Worm (Caenorhabditis elegans): ENCODE measurements around the gene C32H11.3.
A peak's percentile ranks its signal among the peaks of the same experiment; 100 is the strongest.

The C32H11.3 gene

ce11 chrIV:12957730-12958129 lies 39.4 kb downstream of the C32H11.3 start, which contains the start of gene F55G11.6:
Gene F55G11.6 (plus strand): TSS chrIV:12958030.
- TF ChIP-seq ceh-19 (GFP tag; optimal IDR thresholded peaks at IDR 0.05) (no peak), hlh-30 (tag; optimal IDR thresholded peaks at IDR 0.05; ENCODE audit: insufficient read depth) (no peak), fkh-10 (GFP tag; optimal IDR thresholded peaks at IDR 0.05) (no peak), F13H6.1 (tag; optimal IDR thresholded peaks at IDR 0.05) (no peak), ceh-31 (tag; optimal IDR thresholded peaks at IDR 0.05) (no peak), dve-1 (tag; optimal IDR thresholded peaks at IDR 0.05) (no peak), elt-2 (tag; optimal IDR thresholded peaks at IDR 0.05) (no peak), tbx-7 (tag; optimal IDR thresholded peaks at IDR 0.05) (no peak)

ce11 chrIV:12960136-12960535 lies 41.8 kb downstream of the C32H11.3 start, which contains the start of gene F55G11.7:
Gene F55G11.7 (plus strand): TSS chrIV:12960436.
- TF ChIP-seq hlh-6 (tag; optimal IDR thresholded peaks at IDR 0.05) (no peak), unc-55 (GFP tag; optimal IDR thresholded peaks at IDR 0.05) (no peak), T23F11.4 (GFP tag; optimal IDR thresholded peaks at IDR 0.05) (no peak), pqm-1 (tag; optimal IDR thresholded peaks at IDR 0.05) (no peak), ceh-48 (tag; optimal IDR thresholded peaks at IDR 0.05) (no peak), hlh-13 (GFP tag; optimal IDR thresholded peaks at IDR 0.05) (no peak), npax-4 (tag; optimal IDR thresholded peaks at IDR 0.05) (no peak), ceh-9 (tag; optimal IDR thresholded peaks at IDR 0.05) (no peak)

ce11 chrIV:12962564-12962963 lies 44.2 kb downstream of the C32H11.3 start, which contains the start of gene F55G11.8:
Gene F55G11.8 (plus strand): TSS chrIV:12962808.
- TF ChIP-seq hlh-8 (tag; optimal IDR thresholded peaks at IDR 0.05) (no peak), elt-2 (tag; optimal IDR thresholded peaks at IDR 0.05) (peak; percentile 3)

ce11 chrIV:12964648-12965047 lies 46.3 kb downstream of the C32H11.3 start:
- no peak for TF ChIP-seq ceh-30 (tag; optimal IDR thresholded peaks at IDR 0.05)
- TF ChIP-seq ceh-6 (GFP tag; optimal IDR thresholded peaks at IDR 0.05): no peak
- no peak for TF ChIP-seq ceh-45 (GFP tag; IDR thresholded peaks at IDR 0.05)
- TF ChIP-seq ceh-24 (tag; optimal IDR thresholded peaks at IDR 0.05): no peak
- TF ChIP-seq T23F11.4 (GFP tag; optimal IDR thresholded peaks at IDR 0.05): no peak
- no peak for TF ChIP-seq che-1 (tag; optimal IDR thresholded peaks at IDR 0.05)
- no peak for TF ChIP-seq odd-2 (tag; optimal IDR thresholded peaks at IDR 0.05)
- TF ChIP-seq pha-2 (tag; optimal IDR thresholded peaks at IDR 0.05): no peak
- TF ChIP-seq zip-5 (tag; optimal IDR thresholded peaks at IDR 0.05): no peak

ce11 chrIV:12965074-12965473 lies 46.7 kb downstream of the C32H11.3 start, which contains the start of gene dod-22:
Gene dod-22 (plus strand): TSS chrIV:12965374.
- TF ChIP-seq dve-1 (tag; optimal IDR thresholded peaks at IDR 0.05): no peak
- TF ChIP-seq Y22D7AL.16 (tag; optimal IDR thresholded peaks at IDR 0.05): no peak

ce11 chrIV:12967303-12967702 lies 48.9 kb downstream of the C32H11.3 start:
- TF ChIP-seq che-1 (tag; optimal IDR thresholded peaks at IDR 0.05) (no peak), odd-2 (tag; optimal IDR thresholded peaks at IDR 0.05) (no peak), ceh-34 (tag; optimal IDR thresholded peaks at IDR 0.05) (no peak), unc-55 (GFP tag; optimal IDR thresholded peaks at IDR 0.05) (no peak), mec-3 (tag; optimal IDR thresholded peaks at IDR 0.05; ENCODE audit: borderline replicate concordance) (no peak)

- no peak for TF ChIP-seq sdc-2 (tag; optimal IDR thresholded peaks at IDR 0.05)
- no peak for TF ChIP-seq pat-9 (tag; optimal IDR thresholded peaks at IDR 0.05)
- no peak for TF ChIP-seq hlh-30 (tag; optimal IDR thresholded peaks at IDR 0.05; ENCODE audit: insufficient read depth)
- no peak for TF ChIP-seq zip-5 (tag; optimal IDR thresholded peaks at IDR 0.05)
- no peak for TF ChIP-seq odd-2 (tag; optimal IDR thresholded peaks at IDR 0.05)
- TF ChIP-seq ceh-18 (tag; optimal IDR thresholded peaks at IDR 0.05): no peak
- TF ChIP-seq npax-4 (tag; optimal IDR thresholded peaks at IDR 0.05): no peak
- TF ChIP-seq K09A11.1 (tag; optimal IDR thresholded peaks at IDR 0.05; ENCODE audit: insufficient read depth): no peak
- TF ChIP-seq sox-4 (tag; optimal IDR thresholded peaks at IDR 0.05): no peak
- TF ChIP-seq ceh-34 (tag; optimal IDR thresholded peaks at IDR 0.05): no peak
- no peak for TF ChIP-seq pax-1 (tag; optimal IDR thresholded peaks at IDR 0.05)
- no peak for TF ChIP-seq che-1 (tag; optimal IDR thresholded peaks at IDR 0.05)
- TF ChIP-seq pros-1 (tag; optimal IDR thresholded peaks at IDR 0.05): no peak
- no peak for TF ChIP-seq ceh-19 (GFP tag; optimal IDR thresholded peaks at IDR 0.05)
- TF ChIP-seq dve-1 (tag; optimal IDR thresholded peaks at IDR 0.05): no peak
- no peak for TF ChIP-seq syd-9 (tag; optimal IDR thresholded peaks at IDR 0.05)
These were observed 50.8 kb downstream of the C32H11.3 start, which contains the start of gene F55G11.2 for ce11 chrIV:12969141-12969540. Gene F55G11.2 (minus strand): TSS chrIV:12969289.
